Worm (Caenorhabditis elegans): ENCODE results near the gene ZK54.3.

- no peak for TF ChIP-seq pha-4 (tag; optimal IDR thresholded peaks at IDR 0.05)
- no peak for TF ChIP-seq madf-10 (tag; optimal IDR thresholded peaks at IDR 0.05)
- no peak for TF ChIP-seq snpc-4 (GFP tag; optimal IDR thresholded peaks at IDR 0.05)
- no peak for TF ChIP-seq snpc-4 (tag; optimal IDR thresholded peaks at IDR 0.05)
- no peak for TF ChIP-seq efl-1 (GFP tag; optimal IDR thresholded peaks at IDR 0.05)
- no peak for TF ChIP-seq ama-1 (optimal IDR thresholded peaks at IDR 0.05)
- no peak for TF ChIP-seq ama-1 (GFP tag; optimal IDR thresholded peaks at IDR 0.05)
- no peak for TF ChIP-seq xnd-1 (tag; optimal IDR thresholded peaks at IDR 0.05)
- TF ChIP-seq attf-5 (GFP tag; optimal IDR thresholded peaks at IDR 0.05) = no peak
- no peak for TF ChIP-seq die-1 (tag; optimal IDR thresholded peaks at IDR 0.05)
- TF ChIP-seq Y53G8AR.9 (GFP tag; conservative IDR thresholded peaks at IDR 0.05) = no peak
Observed at ce11 chrX:17464801-17465200, 2.0 kb downstream of the ZK54.3 start, which contains the start of gene slc-17.1.
